Worm (Caenorhabditis elegans): ENCODE results near the gene srsx-26.
"Not testable (repeated sequence)": the region's sequence is repeated elsewhere in the genome, so short reads cannot be mapped to it uniquely, and the experiment has no call there.

- not testable (repeated sequence) for TF ChIP-seq lin-35 (GFP tag; optimal IDR thresholded peaks at IDR 0.05); ama-1 (optimal IDR thresholded peaks at IDR 0.05); ama-1 (GFP tag; optimal IDR thresholded peaks at IDR 0.05); chd-7 (tag; optimal IDR thresholded peaks at IDR 0.05); mxl-1 (tag; optimal IDR thresholded peaks at IDR 0.05); nhr-90 (tag; optimal IDR thresholded peaks at IDR 0.05)
Measured at ce11 chrV:10138582-10138981, 9.9 kb upstream of the srsx-26 start.

All from whole organism, young adult.